Worm (Caenorhabditis elegans): ENCODE results near the gene dod-24.

ce11 chrIV:12918256-12918655 is 22.9 kb downstream of the dod-24 start, which contains the start of gene C32H11.3:
- TF ChIP-seq him-1 (tag; optimal IDR thresholded peaks at IDR 0.05) (no peak), dao-5 (tag; optimal IDR thresholded peaks at IDR 0.05) (no peak)
